Fruit fly (Drosophila melanogaster): ENCODE results near the gene CG7102.

Gene CG7102

DNA sequence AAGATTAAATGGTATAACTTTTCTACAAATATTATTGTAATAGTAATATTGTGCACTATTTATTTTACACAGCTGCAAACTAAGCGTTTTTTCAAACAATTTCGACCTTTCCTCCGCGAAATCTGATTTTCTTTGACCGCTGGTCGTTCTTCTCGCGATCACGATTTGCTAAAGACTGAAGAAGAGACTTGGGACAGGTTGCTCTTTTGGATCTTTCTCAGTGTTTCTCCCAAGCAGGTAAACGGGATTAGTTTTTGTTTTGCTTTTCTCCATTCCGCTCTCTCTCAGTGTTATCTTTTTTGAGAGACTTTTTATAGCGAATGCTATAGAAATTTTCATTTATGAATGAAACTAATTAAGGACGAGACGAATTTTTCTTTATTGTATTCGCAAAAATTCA lies at the start of gene CG7102:
CG7102 (minus strand) TSS at position 181 of the 400 bp plus-strand sequence.
- TF ChIP-seq psq (optimal IDR thresholded peaks at IDR 0.05) = no peak
- TF ChIP-seq h (optimal IDR thresholded peaks at IDR 0.05) = no peak
- TF ChIP-seq Sin3A (optimal IDR thresholded peaks at IDR 0.05) = no peak
- TF ChIP-seq ttk (optimal IDR thresholded peaks at IDR 0.05) = no peak
- no peak for TF ChIP-seq insv (optimal IDR thresholded peaks at IDR 0.05)
- no peak for TF ChIP-seq Myc (optimal IDR thresholded peaks at IDR 0.05)

DNA sequence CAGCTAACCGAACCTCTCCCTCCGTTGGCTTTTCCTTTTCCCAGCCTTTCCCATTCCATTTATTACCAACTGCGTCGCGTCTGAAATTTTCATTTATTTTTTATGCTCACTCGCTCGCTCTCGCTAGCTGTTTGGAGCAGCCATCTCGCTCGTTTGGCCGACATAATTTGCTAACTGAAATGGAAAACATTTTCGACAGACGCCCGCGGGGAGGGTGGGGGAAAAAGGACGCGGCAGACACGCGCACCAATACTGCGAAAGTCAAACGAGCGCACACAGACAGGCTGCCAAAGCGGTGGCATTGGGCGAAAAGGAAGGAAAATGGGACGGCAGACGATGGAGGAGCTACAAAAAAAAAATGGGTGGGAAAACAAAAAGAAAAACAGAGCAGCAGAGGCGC lies 49.1 kb upstream of the CG7102 start:
- TF ChIP-seq ttk (optimal IDR thresholded peaks at IDR 0.05) = no peak
- no peak for TF ChIP-seq Sin3A (optimal IDR thresholded peaks at IDR 0.05)
- no peak for TF ChIP-seq h (optimal IDR thresholded peaks at IDR 0.05)
- no peak for TF ChIP-seq Myc (optimal IDR thresholded peaks at IDR 0.05)
- no peak for TF ChIP-seq psq (optimal IDR thresholded peaks at IDR 0.05)
- TF ChIP-seq insv (optimal IDR thresholded peaks at IDR 0.05) = no peak

DNA sequence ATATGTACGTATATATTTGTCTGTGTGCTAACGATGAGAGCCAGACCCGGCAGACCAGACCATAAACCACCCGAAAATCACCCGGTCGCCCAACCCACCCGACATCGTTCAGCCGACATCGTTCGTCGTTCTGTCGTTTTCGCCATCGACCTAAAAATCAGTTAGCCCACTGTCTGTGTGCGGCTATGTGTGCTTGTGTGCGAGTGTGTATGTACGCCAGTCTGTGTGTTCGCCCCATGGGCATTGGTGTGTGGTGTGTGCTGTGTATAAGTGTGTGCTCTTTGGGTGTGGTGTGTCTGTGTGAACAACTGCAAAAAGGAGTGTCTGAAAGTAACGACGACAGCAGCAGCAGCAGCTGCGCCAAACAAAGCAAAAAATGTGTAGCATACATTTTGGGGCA lies 45.9 kb upstream of the CG7102 start:
- no peak for TF ChIP-seq h (optimal IDR thresholded peaks at IDR 0.05)
- no peak for TF ChIP-seq Myc (optimal IDR thresholded peaks at IDR 0.05)
- no peak for TF ChIP-seq psq (optimal IDR thresholded peaks at IDR 0.05)
- no peak for TF ChIP-seq ttk (optimal IDR thresholded peaks at IDR 0.05)
- TF ChIP-seq insv (optimal IDR thresholded peaks at IDR 0.05) = no peak
- TF ChIP-seq Sin3A (optimal IDR thresholded peaks at IDR 0.05) = no peak

DNA sequence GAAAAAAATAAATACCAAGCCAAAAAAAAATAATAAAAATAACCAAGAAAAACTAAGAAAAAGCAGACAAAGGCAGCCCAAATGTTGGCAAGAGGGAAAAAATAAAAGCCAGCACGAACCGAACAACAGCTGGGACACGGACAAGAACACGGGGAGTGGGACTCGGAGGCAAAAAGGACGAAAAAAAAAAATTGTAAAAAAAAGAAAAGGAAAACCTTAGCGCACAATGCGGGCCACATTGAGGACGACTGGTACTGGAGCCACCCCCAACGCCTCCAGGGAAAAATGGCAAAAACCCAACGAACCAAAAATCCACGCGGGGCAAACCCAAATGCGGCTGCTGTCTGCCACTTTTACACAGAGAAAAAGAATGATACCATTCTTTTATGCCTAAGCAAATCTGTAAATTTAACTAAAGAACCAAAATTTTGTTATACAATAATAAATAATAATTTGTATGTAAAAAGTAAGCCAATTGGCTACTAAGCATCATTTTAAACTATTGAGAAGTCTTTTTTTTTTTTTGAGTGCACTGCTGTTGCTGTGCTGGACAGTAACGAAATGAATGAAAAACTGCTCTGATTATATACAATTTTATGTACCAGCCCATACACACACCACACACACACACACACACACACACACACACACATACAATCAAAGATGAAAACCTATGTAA lies 44.9 kb upstream of the CG7102 start:
- TF ChIP-seq Myc (optimal IDR thresholded peaks at IDR 0.05) (no peak), insv (optimal IDR thresholded peaks at IDR 0.05) (no peak), Sin3A (optimal IDR thresholded peaks at IDR 0.05) (no peak), psq (optimal IDR thresholded peaks at IDR 0.05) (no peak), ttk (optimal IDR thresholded peaks at IDR 0.05) (no peak), h (optimal IDR thresholded peaks at IDR 0.05) (no peak)

DNA sequence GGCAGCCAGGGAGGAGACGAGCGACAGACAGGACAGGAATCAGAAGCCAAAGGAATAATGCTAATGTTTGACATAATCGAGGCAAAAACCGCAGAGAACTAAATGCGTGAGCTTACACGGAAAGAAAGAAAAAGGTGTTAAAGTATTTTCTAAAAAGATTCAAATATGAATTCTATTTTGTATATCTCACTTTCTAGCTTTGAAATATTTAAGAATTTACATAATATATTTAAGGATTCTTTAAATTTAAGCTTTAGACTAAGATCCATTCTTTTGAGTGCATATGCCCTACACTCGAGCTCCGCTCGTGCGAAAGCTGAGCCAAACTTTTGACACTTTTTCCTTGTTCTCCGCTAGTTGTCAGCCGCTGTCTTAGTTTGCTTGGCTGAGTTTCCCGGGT lies 43.9 kb upstream of the CG7102 start:
- TF ChIP-seq ttk (optimal IDR thresholded peaks at IDR 0.05) (no peak), insv (optimal IDR thresholded peaks at IDR 0.05) (no peak), psq (optimal IDR thresholded peaks at IDR 0.05) (no peak), Sin3A (optimal IDR thresholded peaks at IDR 0.05) (no peak), Myc (optimal IDR thresholded peaks at IDR 0.05) (no peak), h (optimal IDR thresholded peaks at IDR 0.05) (no peak)

DNA sequence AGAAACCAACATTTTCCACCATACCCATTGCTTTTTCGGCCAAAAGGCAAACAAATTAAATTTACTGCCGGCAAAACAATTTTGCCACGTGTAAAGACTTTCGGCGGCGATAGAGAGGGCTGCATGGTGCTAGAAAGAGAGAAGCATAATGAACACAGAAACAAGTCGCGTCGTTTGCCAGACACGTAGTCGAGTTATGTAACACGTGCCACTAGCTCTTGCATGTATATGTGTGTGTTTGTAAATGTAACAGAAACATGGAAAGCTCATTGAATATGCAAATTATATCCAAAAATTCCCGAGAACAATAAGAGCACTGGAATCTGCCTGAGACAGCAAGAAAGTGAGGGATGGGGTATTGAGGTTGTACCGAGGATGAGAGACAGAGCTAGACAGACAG lies 43.4 kb upstream of the CG7102 start:
- TF ChIP-seq Myc (optimal IDR thresholded peaks at IDR 0.05) (no peak), Sin3A (optimal IDR thresholded peaks at IDR 0.05) (no peak), h (optimal IDR thresholded peaks at IDR 0.05) (no peak), psq (optimal IDR thresholded peaks at IDR 0.05) (no peak)

DNA sequence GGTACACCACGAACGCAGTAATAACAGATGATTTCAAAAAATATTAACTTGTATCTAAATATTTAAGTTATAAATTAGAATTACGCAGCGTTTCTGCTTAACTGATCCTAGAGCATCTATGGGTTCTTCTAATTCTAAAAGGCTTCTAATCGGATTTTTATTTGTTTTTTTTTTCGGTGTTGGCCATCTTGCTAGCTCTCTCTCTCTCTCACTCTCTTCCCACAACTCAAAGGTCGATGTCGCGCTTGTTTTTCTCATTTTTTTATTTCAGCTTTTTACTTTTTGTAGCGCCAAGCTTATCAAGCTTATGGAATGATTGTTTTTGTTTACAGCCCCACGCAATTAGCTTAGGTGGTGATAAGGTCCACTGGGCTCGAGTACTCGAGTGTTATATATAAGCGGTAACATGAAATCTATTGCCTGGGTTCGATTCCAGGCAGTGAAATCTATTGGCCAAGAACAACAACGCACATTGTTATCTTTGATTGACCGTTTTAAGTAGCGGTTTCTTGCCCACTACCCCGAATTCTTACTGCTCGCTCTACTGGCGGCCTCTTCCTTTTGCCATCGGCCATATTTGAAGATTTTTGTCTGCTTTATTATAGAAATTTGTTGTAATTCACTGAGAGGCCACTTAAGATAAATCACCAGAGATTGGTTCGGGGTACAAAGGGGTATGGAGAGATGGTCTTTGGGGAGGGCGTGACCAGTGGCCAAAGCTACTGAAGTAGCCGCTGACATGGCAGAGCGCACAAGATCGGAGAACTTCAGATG lies 39.2 kb upstream of the CG7102 start:
- TF ChIP-seq Myc (optimal IDR thresholded peaks at IDR 0.05) = no peak
- no peak for TF ChIP-seq Sin3A (optimal IDR thresholded peaks at IDR 0.05)
- TF ChIP-seq h (optimal IDR thresholded peaks at IDR 0.05) = no peak
- no peak for TF ChIP-seq ttk (optimal IDR thresholded peaks at IDR 0.05)
- no peak for TF ChIP-seq insv (optimal IDR thresholded peaks at IDR 0.05)
- TF ChIP-seq psq (optimal IDR thresholded peaks at IDR 0.05) = no peak

DNA sequence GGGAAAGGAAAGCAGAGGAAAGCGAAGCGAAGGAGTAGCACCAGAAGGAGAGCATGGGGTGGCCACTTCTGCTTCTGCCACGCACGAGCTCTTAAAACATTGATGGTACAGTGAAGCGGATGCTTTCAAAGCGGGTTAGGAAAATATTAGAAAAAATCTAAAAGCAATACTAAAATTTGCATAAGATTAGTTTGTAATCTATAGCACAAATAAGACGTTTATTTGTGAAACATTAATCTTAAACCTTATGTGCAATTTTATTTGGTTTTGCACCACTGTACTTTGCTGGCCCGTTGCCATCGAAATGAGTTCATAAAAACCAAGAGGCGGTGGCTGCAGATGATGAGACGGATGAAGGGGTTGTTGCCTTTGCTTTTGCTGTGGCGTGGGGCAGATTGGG lies 38.1 kb upstream of the CG7102 start:
- TF ChIP-seq Sin3A (optimal IDR thresholded peaks at IDR 0.05) = no peak
- no peak for TF ChIP-seq psq (optimal IDR thresholded peaks at IDR 0.05)
- TF ChIP-seq insv (optimal IDR thresholded peaks at IDR 0.05) = no peak
- no peak for TF ChIP-seq h (optimal IDR thresholded peaks at IDR 0.05)
- TF ChIP-seq ttk (optimal IDR thresholded peaks at IDR 0.05) = no peak

DNA sequence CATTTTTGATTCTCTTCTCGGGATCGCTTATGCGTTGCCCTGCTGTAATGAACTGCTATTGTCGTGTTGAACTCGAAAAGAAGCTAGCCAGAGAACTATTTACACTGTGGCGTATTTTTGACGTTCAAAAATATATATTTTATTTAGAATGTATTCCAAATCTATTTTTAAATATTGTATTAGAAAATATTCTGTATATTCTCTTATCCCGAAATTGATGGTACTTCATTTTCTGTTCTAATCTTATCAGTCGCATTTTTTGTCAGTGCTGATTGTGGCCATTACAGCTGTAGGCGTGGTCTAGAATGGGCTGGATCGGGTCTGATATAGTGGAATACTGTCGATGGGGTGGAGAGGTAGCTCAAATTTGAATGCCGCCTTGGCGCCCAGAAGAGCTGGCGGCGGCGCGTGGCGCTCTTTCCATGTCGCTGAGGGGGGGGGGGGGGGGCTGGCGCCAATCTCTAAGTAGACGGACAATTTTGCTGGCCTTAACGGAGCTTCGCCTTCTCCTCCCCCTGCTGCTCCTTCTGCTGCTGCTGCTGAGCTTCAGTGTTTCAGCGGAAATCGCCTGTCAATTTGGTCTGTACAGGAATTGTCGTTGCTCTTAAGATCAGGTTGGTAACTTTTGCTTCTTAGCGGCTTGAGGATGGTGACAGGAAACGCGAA lies 36.5 kb upstream of the CG7102 start:
- TF ChIP-seq Sin3A (optimal IDR thresholded peaks at IDR 0.05) (no peak), ttk (optimal IDR thresholded peaks at IDR 0.05) (no peak), insv (optimal IDR thresholded peaks at IDR 0.05) (no peak), h (optimal IDR thresholded peaks at IDR 0.05) (no peak), Myc (optimal IDR thresholded peaks at IDR 0.05) (no peak), psq (optimal IDR thresholded peaks at IDR 0.05) (no peak)

DNA sequence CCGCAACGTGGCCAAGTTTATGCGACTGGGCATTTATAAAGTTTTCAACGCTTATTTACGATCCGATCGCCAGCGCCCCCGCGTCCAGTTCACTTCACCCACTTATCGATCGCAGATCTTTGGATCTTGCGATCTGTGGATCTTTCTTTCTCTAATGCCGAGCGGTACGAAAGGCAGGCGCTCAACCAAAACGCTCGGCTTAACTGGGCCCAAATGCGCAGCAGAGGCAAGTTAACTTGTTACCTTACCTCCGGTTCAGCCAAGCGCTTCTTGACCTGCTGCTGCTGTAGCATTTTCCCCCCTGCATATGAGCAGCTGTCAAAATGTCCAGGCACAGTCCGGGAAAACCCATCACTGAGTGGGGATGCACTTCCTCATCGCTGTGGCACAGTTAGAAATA lies 34.8 kb upstream of the CG7102 start:
- TF ChIP-seq h (optimal IDR thresholded peaks at IDR 0.05) = no peak
- no peak for TF ChIP-seq Sin3A (optimal IDR thresholded peaks at IDR 0.05)
- no peak for TF ChIP-seq insv (optimal IDR thresholded peaks at IDR 0.05)
- no peak for TF ChIP-seq Myc (optimal IDR thresholded peaks at IDR 0.05)
- no peak for TF ChIP-seq ttk (optimal IDR thresholded peaks at IDR 0.05)
- no peak for TF ChIP-seq psq (optimal IDR thresholded peaks at IDR 0.05)

DNA sequence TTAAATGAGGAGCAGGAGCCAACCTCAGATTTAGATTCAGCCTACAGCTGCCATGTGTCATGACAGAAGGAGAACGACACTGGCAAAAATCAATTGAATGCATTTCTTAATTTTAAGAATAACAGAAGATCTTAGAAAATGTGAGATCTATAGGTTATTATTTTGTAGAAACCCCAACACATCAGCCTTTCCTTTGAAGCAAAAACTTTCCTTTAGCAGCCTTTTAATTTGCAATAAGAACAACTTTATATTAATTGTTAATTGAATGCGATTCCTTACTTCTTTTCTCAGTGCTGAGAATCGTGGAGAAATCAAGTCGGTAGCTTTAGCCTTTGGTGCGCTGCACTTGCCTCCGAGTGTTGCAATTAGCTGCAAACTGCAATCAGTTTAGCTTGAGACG lies 33.3 kb upstream of the CG7102 start:
- TF ChIP-seq Myc (optimal IDR thresholded peaks at IDR 0.05) (no peak), psq (optimal IDR thresholded peaks at IDR 0.05) (no peak), insv (optimal IDR thresholded peaks at IDR 0.05) (no peak), h (optimal IDR thresholded peaks at IDR 0.05) (no peak), Sin3A (optimal IDR thresholded peaks at IDR 0.05) (no peak), ttk (optimal IDR thresholded peaks at IDR 0.05) (no peak)

DNA sequence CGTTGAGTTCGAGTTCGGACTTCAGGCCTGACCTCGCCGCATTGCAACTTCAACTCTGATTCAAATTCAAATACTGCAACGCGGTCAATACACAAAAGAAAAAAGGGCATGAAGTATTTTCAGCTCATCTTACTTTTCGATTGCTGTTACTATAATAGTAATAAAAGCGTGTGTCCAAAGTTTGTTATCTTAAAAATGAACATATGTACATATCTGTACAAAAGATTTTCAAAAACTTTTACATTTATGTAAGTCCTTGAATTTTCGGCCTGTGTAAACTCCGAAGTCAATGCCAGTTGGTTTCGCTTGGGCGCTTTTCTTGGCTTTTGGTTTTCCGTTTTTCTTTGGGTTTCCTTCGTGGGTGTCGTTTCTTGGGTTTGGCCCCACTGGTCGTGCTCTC lies 31.5 kb upstream of the CG7102 start:
- TF ChIP-seq Myc (optimal IDR thresholded peaks at IDR 0.05) (no peak), insv (optimal IDR thresholded peaks at IDR 0.05) (no peak), ttk (optimal IDR thresholded peaks at IDR 0.05) (no peak), psq (optimal IDR thresholded peaks at IDR 0.05) (no peak), Sin3A (optimal IDR thresholded peaks at IDR 0.05) (no peak), h (optimal IDR thresholded peaks at IDR 0.05) (no peak)
